Fruit fly (Drosophila melanogaster) whole organism, embryonic: ENCODE data around the gene ebi.

Experiments used
- Abd-B ChIP-seq: fragments of 200-800 bp; sonication (Bioruptor generic); optimal IDR thresholded peaks from 2 replicates; lab custom pipeline; 2018; ENCODE audit warnings: missing biosample characterization, mild to moderate bottlenecking, missing genetic modification characterization, moderate library complexity
- Atf6 ChIP-seq: fragments of 200-800 bp; sonication (Bioruptor generic); IDR thresholded peaks from 2 replicates; pipeline ENCODE4 v1.3.6; 2022; ENCODE audit warnings: missing biosample characterization, missing genetic modification characterization
- B-H2 ChIP-seq: fragments of 200-800 bp; sonication (Bioruptor generic); optimal IDR thresholded peaks from 2 replicates; lab custom pipeline; 2018; ENCODE audit warnings: missing biosample characterization, mild to moderate bottlenecking, missing genetic modification characterization
- BtbVII ChIP-seq: fragments of 200-800 bp; sonication (Bioruptor generic); optimal IDR thresholded peaks from 3 replicates; lab custom pipeline; 2017; ENCODE audit warnings: missing biosample characterization, mild to moderate bottlenecking, missing genetic modification characterization
- CG10209 ChIP-seq: fragments of 200-800 bp; sonication (Bioruptor generic); optimal IDR thresholded peaks from 3 replicates; lab custom pipeline; 2017; ENCODE audit warnings: missing biosample characterization, mild to moderate bottlenecking, missing genetic modification characterization, missing genetic modification reagents
- CG1233 ChIP-seq: fragments of 200-800 bp; sonication (Bioruptor generic); optimal IDR thresholded peaks from 4 replicates; lab custom pipeline; 2018; ENCODE audit warnings: missing biosample characterization, mild to moderate bottlenecking, missing genetic modification characterization
- CG13296 ChIP-seq: fragments of 200-800 bp; sonication (Bioruptor generic); optimal IDR thresholded peaks from 3 replicates; lab custom pipeline; 2018; ENCODE audit warnings: missing biosample characterization, mild to moderate bottlenecking, missing genetic modification characterization
- CG13775 ChIP-seq: fragments of 200-800 bp; sonication (Bioruptor generic); optimal IDR thresholded peaks from 3 replicates; lab custom pipeline; 2017; ENCODE audit warnings: missing biosample characterization, mild to moderate bottlenecking, missing genetic modification characterization
- CG15479 ChIP-seq: fragments of 200-800 bp; sonication (Bioruptor generic); optimal IDR thresholded peaks from 3 replicates; lab custom pipeline; 2019; ENCODE audit warnings: missing biosample characterization, mild to moderate bottlenecking, missing genetic modification characterization, moderate library complexity
- CG1792 ChIP-seq: fragments of 200-800 bp; sonication (Bioruptor generic); optimal IDR thresholded peaks from 2 replicates; lab custom pipeline; 2016; ENCODE audit warnings: missing biosample characterization, missing genetic modification characterization
- CG18011 ChIP-seq: fragments of 200-800 bp; sonication (Bioruptor generic); optimal IDR thresholded peaks from 2 replicates; lab custom pipeline; 2017; ENCODE audit warnings: missing biosample characterization, missing genetic modification characterization, mild to moderate bottlenecking, moderate library complexity, missing genotype
- CG2712 ChIP-seq: fragments of 200-800 bp; optimal IDR thresholded peaks from 3 replicates; lab custom pipeline; 2019; ENCODE audit warnings: missing biosample characterization, mild to moderate bottlenecking, missing genetic modification characterization, moderate library complexity
- CG31365 ChIP-seq: fragments of 200-800 bp; sonication (Bioruptor generic); optimal IDR thresholded peaks from 2 replicates; lab custom pipeline; 2018; ENCODE audit warnings: missing biosample characterization, mild to moderate bottlenecking, missing genetic modification characterization
- CG9932 ChIP-seq: fragments of 200-800 bp; sonication (Bioruptor generic); IDR thresholded peaks from 2 replicates; pipeline ENCODE4 v1.3.6; 2022; ENCODE audit warnings: missing biosample characterization, missing genetic modification characterization
- Dip2 ChIP-seq: fragments of 200-800 bp; sonication (Bioruptor generic); IDR thresholded peaks from 2 replicates; pipeline ENCODE4 v1.3.6; 2022; ENCODE audit warnings: missing biosample characterization, missing genetic modification characterization
- Dll ChIP-seq: fragments of 200-800 bp; sonication (Bioruptor generic); IDR thresholded peaks from 4 replicates; pipeline ENCODE4 v1.3.6; 2022; ENCODE audit warnings: missing biosample characterization, missing genetic modification characterization; ENCODE audit not compliant: partially characterized antibody
- Doc3 ChIP-seq: fragments of 200-800 bp; sonication (Bioruptor generic); IDR thresholded peaks from 3 replicates; pipeline ENCODE4 v1.3.6; 2022; ENCODE audit warnings: missing biosample characterization, missing genetic modification characterization; ENCODE audit not compliant: partially characterized antibody
- HLH4C ChIP-seq: fragments of 200-800 bp; sonication (Bioruptor generic); IDR thresholded peaks from 3 replicates; pipeline ENCODE4 v1.3.6; 2022; ENCODE audit warnings: missing biosample characterization, missing genetic modification characterization; ENCODE audit not compliant: partially characterized antibody
- Hey ChIP-seq: fragments of 200-800 bp; sonication (Bioruptor generic); optimal IDR thresholded peaks from 3 replicates; lab custom pipeline; 2018; ENCODE audit warnings: missing biosample characterization, mild to moderate bottlenecking, missing genetic modification characterization
- Mad ChIP-seq: fragments of 200-800 bp; sonication (Bioruptor generic); optimal IDR thresholded peaks from 2 replicates; lab custom pipeline; 2016; ENCODE audit warnings: missing biosample characterization, missing genetic modification characterization
- NC2α ChIP-seq: fragments of 200-800 bp; sonication (Bioruptor generic); optimal IDR thresholded peaks from 2 replicates; lab custom pipeline; 2016; ENCODE audit warnings: missing biosample characterization, missing genetic modification characterization
- Pdp1 ChIP-seq, 2 experiments: fragments of 200-800 bp; sonication (Bioruptor generic); optimal IDR thresholded peaks; 3 replicates each; lab custom pipeline; 2016; ENCODE audit warnings: missing biosample characterization in 2 of 2, missing genetic modification characterization in 2 of 2, mild to moderate bottlenecking in 1 of 2, moderate library complexity in 1 of 2
- bsh ChIP-seq, 2 experiments: fragments of 200-800 bp; sonication (Bioruptor generic); optimal IDR thresholded peaks; 2 replicates each; lab custom pipeline; 2017 to 2018; ENCODE audit warnings: mild to moderate bottlenecking in 2 of 2, missing biosample characterization in 2 of 2, missing genetic modification characterization in 2 of 2, moderate library complexity in 1 of 2
- caup ChIP-seq: fragments of 200-800 bp; sonication (Bioruptor generic); optimal IDR thresholded peaks from 3 replicates; lab custom pipeline; 2017; ENCODE audit warnings: missing biosample characterization, mild to moderate bottlenecking, missing genetic modification characterization, moderate library complexity; ENCODE audit not compliant: severe bottlenecking
- corto ChIP-seq: fragments of 200-800 bp; sonication (Bioruptor generic); optimal IDR thresholded peaks from 2 replicates; lab custom pipeline; 2016; ENCODE audit warnings: missing biosample characterization, mild to moderate bottlenecking, missing genetic modification characterization, moderate library complexity
- da ChIP-seq: fragments of 200-800 bp; sonication (Bioruptor generic); optimal IDR thresholded peaks from 2 replicates; lab custom pipeline; 2016; ENCODE audit warnings: missing biosample characterization, missing genetic modification characterization
- fd102C ChIP-seq: fragments of 200-800 bp; sonication (Bioruptor generic); optimal IDR thresholded peaks from 2 replicates; lab custom pipeline; 2018; ENCODE audit warnings: missing biosample characterization, mild to moderate bottlenecking, missing genetic modification characterization, moderate library complexity
- gcm ChIP-seq: fragments of 200-800 bp; sonication (Bioruptor generic); optimal IDR thresholded peaks from 2 replicates; lab custom pipeline; 2019; ENCODE audit warnings: missing biosample characterization, mild to moderate bottlenecking, missing genetic modification characterization, moderate library complexity
- gsb ChIP-seq: fragments of 200-800 bp; sonication (Bioruptor generic); IDR thresholded peaks from 2 replicates; pipeline ENCODE4 v1.3.6; 2022; ENCODE audit warnings: missing biosample characterization, missing genetic modification characterization
- knrl ChIP-seq: fragments of 200-800 bp; sonication (Bioruptor generic); IDR thresholded peaks from 3 replicates; pipeline ENCODE4 v1.3.6; 2022; ENCODE audit warnings: missing biosample characterization, missing genetic modification characterization; ENCODE audit not compliant: partially characterized antibody
- lab ChIP-seq: fragments of 200-800 bp; sonication (Bioruptor generic); optimal IDR thresholded peaks from 3 replicates; lab custom pipeline; 2017; ENCODE audit warnings: missing biosample characterization, missing genetic modification characterization, mild to moderate bottlenecking, moderate library complexity, missing genetic modification reagents
- lbe ChIP-seq: fragments of 200-800 bp; sonication (Bioruptor generic); optimal IDR thresholded peaks from 2 replicates; lab custom pipeline; 2016; ENCODE audit warnings: missing biosample characterization, mild to moderate bottlenecking, missing genetic modification characterization
- mirr ChIP-seq: fragments of 200-800 bp; sonication (Bioruptor generic); optimal IDR thresholded peaks from 3 replicates; lab custom pipeline; 2018; ENCODE audit warnings: missing biosample characterization, mild to moderate bottlenecking, missing genetic modification characterization
- pzg ChIP-seq: fragments of 200-800 bp; sonication (Bioruptor generic); optimal IDR thresholded peaks from 3 replicates; lab custom pipeline; 2018; ENCODE audit warnings: missing biosample characterization, mild to moderate bottlenecking, missing genetic modification characterization, moderate library complexity
- sens ChIP-seq: fragments of 200-800 bp; sonication (Bioruptor generic); peaks from one replicate; lab custom pipeline; 2016; ENCODE audit warnings: missing biosample characterization, missing genetic modification characterization
- tll ChIP-seq, 2 experiments: fragments of 200-800 bp in 1 of 2; fragments of >200 bp in 1 of 2; sonication (Bioruptor generic) in 1 of 2; optimal IDR thresholded peaks; 2 replicates each; lab custom pipeline; 2017 to 2019; ENCODE audit warnings: missing biosample characterization in 2 of 2, missing genetic modification characterization in 2 of 2, mild to moderate bottlenecking in 1 of 2, moderate library complexity in 1 of 2
- tup ChIP-seq: fragments of 200-800 bp; sonication (Bioruptor generic); optimal IDR thresholded peaks from 2 replicates; lab custom pipeline; 2016; ENCODE audit warnings: missing biosample characterization, mild to moderate bottlenecking, missing genetic modification characterization, moderate library complexity
- vfl ChIP-seq: fragments of 200-800 bp; sonication (Bioruptor generic); optimal IDR thresholded peaks from 2 replicates; lab custom pipeline; 2016; ENCODE audit warnings: missing biosample characterization, missing genetic modification characterization
- zfh2 ChIP-seq: fragments of 200-800 bp; sonication (Bioruptor generic); optimal IDR thresholded peaks from 2 replicates; lab custom pipeline; 2016; ENCODE audit warnings: missing biosample characterization, missing genetic modification characterization

Gene ebi

DNA sequence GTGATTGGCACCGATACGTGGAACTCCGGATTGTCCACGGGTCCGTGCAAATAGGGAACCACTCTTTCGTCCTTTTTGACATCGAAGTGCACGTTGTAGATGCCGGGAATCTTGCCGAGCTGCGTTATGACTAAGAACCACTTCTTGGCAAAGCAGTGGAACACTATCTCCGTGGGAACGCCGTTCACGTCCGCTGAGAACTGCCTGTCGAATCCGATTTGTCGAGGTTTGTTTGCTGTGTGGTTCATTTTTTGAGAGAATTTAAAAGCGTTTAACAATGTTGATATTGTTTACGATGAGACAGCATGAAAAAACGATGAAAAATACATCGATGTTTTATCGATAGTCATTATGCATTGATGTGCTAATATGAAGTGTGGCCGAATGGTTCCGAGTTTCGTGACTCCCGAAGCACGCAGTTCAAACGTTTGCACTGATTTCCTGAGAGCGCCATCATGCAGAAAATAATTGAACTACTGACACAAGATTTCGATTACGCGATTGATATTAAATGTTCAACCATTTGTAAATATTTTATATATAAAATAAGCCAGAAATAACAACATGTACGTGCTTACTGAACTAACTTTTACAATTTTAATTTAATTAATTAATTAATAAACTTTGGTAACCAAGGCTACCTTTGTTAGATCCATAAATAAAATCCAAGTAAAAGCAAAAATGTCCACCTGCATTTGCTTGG, 6.4 kb downstream of the ebi start, which contains the start of the genes CG11885 and CG13692 (continued):
- TF ChIP-seq CG1792 (GFP tag; lab: Kevin White, UChicago) (no peak), CG2712 (tag; lab: Kevin White, UChicago) (peak; percentile 68), Dip2 (GFP tag; lab: Robert Waterston, UW) (no peak), Dll (GFP tag; lab: Robert Waterston, UW) (peak; percentile 98), knrl (GFP tag; lab: Robert Waterston, UW) (peak; percentile 97), CG9932 (GFP tag; lab: Robert Waterston, UW) (peak; percentile 74), CG13775 (GFP tag; lab: Kevin White, UChicago) (peak; percentile 19), Doc3 (GFP tag; lab: Robert Waterston, UW) (peak; percentile 99), Mad (GFP tag; lab: Kevin White, UChicago) (peak; percentile 45), gcm (GFP tag; lab: Kevin White, UChicago) (peak; percentile 37), CG1233 (peak; percentile 25), CG13296 (GFP tag; lab: Kevin White, UChicago) (peak; percentile 30), mirr (GFP tag; lab: Kevin White, UChicago) (peak; percentile 71), CG10209 (GFP tag; lab: Kevin White, UChicago) (peak; percentile 31), B-H2 (peak; percentile 75), fd102C (GFP tag; lab: Kevin White, UChicago) (no peak), caup (GFP tag; lab: Kevin White, UChicago) (peak; percentile 63), gsb (GFP tag; lab: Robert Waterston, UW) (no peak), CG31365 (tag; lab: Kevin White, UChicago) (peak; percentile 4)

- no peak for TF ChIP-seq pzg (GFP tag; lab: Kevin White, UChicago)
- no peak for TF ChIP-seq BtbVII (GFP tag; lab: Kevin White, UChicago)
- TF ChIP-seq HLH4C (GFP tag; lab: Robert Waterston, UW): no peak
- TF ChIP-seq CG18011 (GFP tag; lab: Kevin White, UChicago): no peak
- no peak for TF ChIP-seq Atf6 (GFP tag; lab: Robert Waterston, UW)
- TF ChIP-seq vfl: no peak
- TF ChIP-seq lab (GFP tag; lab: Kevin White, UChicago): no peak
- no peak for TF ChIP-seq da (GFP tag; lab: Kevin White, UChicago)
- TF ChIP-seq Hey (tag; lab: Kevin White, UChicago): no peak
- TF ChIP-seq CG15479: no peak
- no peak for TF ChIP-seq tll (GFP tag; optimal IDR thresholded peaks at IDR 0.05; lab: Kevin White, UChicago)
- no peak for TF ChIP-seq Pdp1 (GFP tag; optimal IDR thresholded peaks at IDR 0.05; lab: Kevin White, UChicago)
- no peak for TF ChIP-seq Abd-B
- no peak for TF ChIP-seq tup (GFP tag; lab: Kevin White, UChicago)
- TF ChIP-seq zfh2 (GFP tag; lab: Kevin White, UChicago): no peak
Measured at dm6 chr2L:422573-422972, 7.7 kb downstream of the ebi start, which contains the start of gene BBS8. TSS of gene BBS8 (plus strand) at chr2L:422873.

dm6 chr2L:423160-423559, 8.3 kb downstream of the ebi start:
- TF ChIP-seq sens (GFP tag; lab: Kevin White, UChicago) (peak; percentile 39), bsh (GFP tag; optimal IDR thresholded peaks at IDR 0.05; lab: Kevin White, UChicago) (peak in 1 of 2 experiments; percentile 28), corto (GFP tag; lab: Kevin White, UChicago) (peak; percentile 68), lbe (GFP tag; lab: Kevin White, UChicago) (peak; percentile 86), NC2α (GFP tag; lab: Kevin White, UChicago) (no peak)
